Fruit fly (Drosophila melanogaster) whole organism, embryonic: ENCODE measurements around the gene Indy.

Experiments used
- Asciz ChIP-seq: fragments of 200-800 bp; sonication (Bioruptor generic); optimal IDR thresholded peaks from 2 replicates; lab custom pipeline; 2017; ENCODE audit warnings: missing biosample characterization, mild to moderate bottlenecking, missing genetic modification characterization, missing genetic modification reagents
- Bgb ChIP-seq: fragments of 200-800 bp; sonication (Bioruptor generic); IDR thresholded peaks from 2 replicates; pipeline ENCODE4 v1.3.6; 2022; ENCODE audit warnings: missing biosample characterization, missing genetic modification characterization; ENCODE audit not compliant: partially characterized antibody
- Blimp-1 ChIP-seq: fragments of 200-800 bp; sonication (Bioruptor generic); optimal IDR thresholded peaks from 3 replicates; lab custom pipeline; 2018; ENCODE audit warnings: missing biosample characterization, missing genetic modification characterization, mild to moderate bottlenecking, moderate library complexity, missing genetic modification reagents
- CG10274 ChIP-seq: fragments of 200-800 bp; sonication (Bioruptor generic); optimal IDR thresholded peaks from 3 replicates; lab custom pipeline; 2017; ENCODE audit warnings: missing biosample characterization, mild to moderate bottlenecking, missing genetic modification characterization
- CG12104 ChIP-seq: fragments of 200-800 bp; sonication (Bioruptor generic); optimal IDR thresholded peaks from 3 replicates; lab custom pipeline; 2016; ENCODE audit warnings: missing biosample characterization, missing genetic modification characterization
- CG12659 ChIP-seq: fragments of 200-800 bp; sonication (Bioruptor generic); optimal IDR thresholded peaks from 3 replicates; lab custom pipeline; 2017; ENCODE audit warnings: mild to moderate bottlenecking, missing biosample characterization, missing genetic modification reagents, missing genetic modification characterization
- CG15696 ChIP-seq: fragments of 200-800 bp; sonication (Bioruptor generic); optimal IDR thresholded peaks from 2 replicates; lab custom pipeline; 2019; ENCODE audit warnings: missing biosample characterization, mild to moderate bottlenecking, missing genetic modification characterization, moderate library complexity
- CG2120 ChIP-seq: fragments of 200-800 bp; sonication (Bioruptor generic); optimal IDR thresholded peaks from 3 replicates; lab custom pipeline; 2016; ENCODE audit warnings: missing biosample characterization, missing genetic modification characterization
- CG2678 ChIP-seq: fragments of 200-800 bp; sonication (Bioruptor generic); optimal IDR thresholded peaks from 3 replicates; lab custom pipeline; 2019; ENCODE audit warnings: missing biosample characterization, mild to moderate bottlenecking, missing genetic modification characterization, moderate library complexity
- CG31365 ChIP-seq: fragments of 200-800 bp; sonication (Bioruptor generic); optimal IDR thresholded peaks from 2 replicates; lab custom pipeline; 2018; ENCODE audit warnings: missing biosample characterization, mild to moderate bottlenecking, missing genetic modification characterization
- CG3847 ChIP-seq: fragments of 200-800 bp; sonication (Bioruptor generic); IDR thresholded peaks from 2 replicates; pipeline ENCODE4 v1.3.6; 2022; ENCODE audit warnings: missing biosample characterization, missing genetic modification characterization
- CG7745 ChIP-seq: fragments of 200-800 bp; sonication (Bioruptor generic); optimal IDR thresholded peaks from 2 replicates; lab custom pipeline; 2018; ENCODE audit warnings: missing biosample characterization, mild to moderate bottlenecking, missing genetic modification characterization, moderate library complexity
- CG7786 ChIP-seq: fragments of 200-800 bp; sonication (Bioruptor generic); optimal IDR thresholded peaks from 2 replicates; lab custom pipeline; 2016; ENCODE audit warnings: missing biosample characterization, missing genetic modification characterization
- CG9609 ChIP-seq: fragments of 200-800 bp; sonication (Bioruptor generic); optimal IDR thresholded peaks from 3 replicates; lab custom pipeline; 2016; ENCODE audit warnings: missing biosample characterization, missing genetic modification characterization
- CG9817 ChIP-seq: fragments of 200-800 bp; sonication (Bioruptor generic); optimal IDR thresholded peaks from 2 replicates; lab custom pipeline; 2018; ENCODE audit warnings: missing biosample characterization, mild to moderate bottlenecking, missing genetic modification characterization, moderate library complexity
- Dad ChIP-seq: fragments of 200-800 bp; sonication (Bioruptor generic); optimal IDR thresholded peaks from 3 replicates; lab custom pipeline; 2016; ENCODE audit warnings: missing biosample characterization, missing genetic modification characterization
- Dfd ChIP-seq, 2 experiments: fragments of >200 bp; optimal IDR thresholded peaks; 2 replicates each; lab custom pipeline; 2017; ENCODE audit warnings: missing biosample characterization in 2 of 2, missing genetic modification characterization in 2 of 2
- H2.0 ChIP-seq: fragments of 200-800 bp; sonication (Bioruptor generic); IDR thresholded peaks from 2 replicates; pipeline ENCODE4 v1.3.6; 2022; ENCODE audit warnings: missing biosample characterization, missing genetic modification characterization
- HmgD ChIP-seq: fragments of 200-800 bp; sonication (Bioruptor generic); optimal IDR thresholded peaks from 3 replicates; lab custom pipeline; 2016; ENCODE audit warnings: missing biosample characterization, missing genetic modification characterization
- Lhr ChIP-seq: fragments of 200-800 bp; sonication (Bioruptor generic); optimal IDR thresholded peaks from 3 replicates; lab custom pipeline; 2017; ENCODE audit warnings: mild to moderate bottlenecking, missing biosample characterization, missing genetic modification reagents, missing genetic modification characterization
- Myb ChIP-seq: fragments of 200-800 bp; sonication (Bioruptor generic); optimal IDR thresholded peaks from 2 replicates; lab custom pipeline; 2016; ENCODE audit warnings: missing biosample characterization, missing genetic modification characterization
- NC2α ChIP-seq: fragments of 200-800 bp; sonication (Bioruptor generic); optimal IDR thresholded peaks from 2 replicates; lab custom pipeline; 2016; ENCODE audit warnings: missing biosample characterization, missing genetic modification characterization
- Neu2 ChIP-seq: fragments of 200-800 bp; sonication (Bioruptor generic); optimal IDR thresholded peaks from 3 replicates; lab custom pipeline; 2016; ENCODE audit warnings: missing biosample characterization, missing genetic modification characterization, borderline replicate concordance
- Opbp ChIP-seq: fragments of 200-800 bp; sonication (Bioruptor generic); IDR thresholded peaks from 3 replicates; pipeline ENCODE4 v1.3.6; 2022; ENCODE audit warnings: missing biosample characterization, missing genetic modification characterization; ENCODE audit not compliant: partially characterized antibody
- Rfx ChIP-seq: fragments of 200-800 bp; sonication (Bioruptor generic); IDR thresholded peaks from 2 replicates; pipeline ENCODE4 v1.3.6; 2022; ENCODE audit warnings: missing biosample characterization, missing genetic modification characterization
- Sox100B ChIP-seq: fragments of 200-800 bp; sonication (Bioruptor generic); optimal IDR thresholded peaks from 3 replicates; lab custom pipeline; 2018; ENCODE audit warnings: missing biosample characterization, mild to moderate bottlenecking, missing genetic modification characterization
- Xrp1 ChIP-seq: fragments of 200-800 bp; sonication (Bioruptor generic); IDR thresholded peaks from 2 replicates; pipeline ENCODE4 v1.3.6; 2022; ENCODE audit warnings: missing biosample characterization, missing genetic modification characterization
- az2 ChIP-seq: fragments of 200-800 bp; sonication (Bioruptor generic); optimal IDR thresholded peaks from 3 replicates; lab custom pipeline; 2016; ENCODE audit warnings: missing biosample characterization, missing genetic modification characterization
- bowl ChIP-seq: fragments of 200-800 bp; sonication (Bioruptor generic); IDR thresholded peaks from 2 replicates; pipeline ENCODE4 v1.3.6; 2022; ENCODE audit warnings: missing biosample characterization, missing genetic modification characterization
- corto ChIP-seq: fragments of 200-800 bp; sonication (Bioruptor generic); optimal IDR thresholded peaks from 2 replicates; lab custom pipeline; 2016; ENCODE audit warnings: missing biosample characterization, mild to moderate bottlenecking, missing genetic modification characterization, moderate library complexity
- crp ChIP-seq, 2 experiments: fragments of 200-800 bp; sonication (Bioruptor generic); optimal IDR thresholded peaks; 2 replicates in 1 of 2; 3 replicates in 1 of 2; lab custom pipeline; 2017; ENCODE audit warnings: missing biosample characterization in 2 of 2, missing genetic modification characterization in 2 of 2, mild to moderate bottlenecking in 1 of 2, moderate library complexity in 1 of 2
- dm ChIP-seq: fragments of 200-800 bp; sonication (Bioruptor generic); optimal IDR thresholded peaks from 3 replicates; lab custom pipeline; 2016; ENCODE audit warnings: missing biosample characterization, missing genetic modification characterization
- fd64A ChIP-seq: fragments of 200-800 bp; sonication (Bioruptor generic); optimal IDR thresholded peaks from 3 replicates; lab custom pipeline; 2018; ENCODE audit warnings: missing biosample characterization, mild to moderate bottlenecking, missing genetic modification characterization
- gsb-n ChIP-seq: fragments of 200-800 bp; sonication (Bioruptor generic); optimal IDR thresholded peaks from 3 replicates; lab custom pipeline; 2018; ENCODE audit warnings: missing biosample characterization, mild to moderate bottlenecking, missing genetic modification characterization
- gt ChIP-seq: fragments of 200-800 bp; sonication (Bioruptor generic); IDR thresholded peaks from 2 replicates; pipeline ENCODE4 v1.3.6; 2022; ENCODE audit warnings: missing biosample characterization, missing genetic modification characterization
- hbn ChIP-seq: fragments of 200-800 bp; sonication (Bioruptor generic); IDR thresholded peaks from 2 replicates; pipeline ENCODE4 v1.3.6; 2022; ENCODE audit warnings: missing biosample characterization, missing genetic modification characterization; ENCODE audit not compliant: partially characterized antibody
- jing ChIP-seq: fragments of 200-800 bp; sonication (Bioruptor generic); optimal IDR thresholded peaks from 2 replicates; lab custom pipeline; 2018; ENCODE audit warnings: missing biosample characterization, mild to moderate bottlenecking, missing genetic modification characterization
- kni ChIP-seq: fragments of 200-800 bp; sonication (Bioruptor generic); optimal IDR thresholded peaks from 3 replicates; lab custom pipeline; 2017; ENCODE audit warnings: mild to moderate bottlenecking, missing biosample characterization, missing genetic modification reagents, missing genetic modification characterization
- knrl ChIP-seq: fragments of 200-800 bp; sonication (Bioruptor generic); IDR thresholded peaks from 3 replicates; pipeline ENCODE4 v1.3.6; 2022; ENCODE audit warnings: missing biosample characterization, missing genetic modification characterization; ENCODE audit not compliant: partially characterized antibody
- mam ChIP-seq: fragments of 200-800 bp; sonication (Bioruptor generic); optimal IDR thresholded peaks from 3 replicates; lab custom pipeline; 2016; ENCODE audit warnings: missing biosample characterization, missing genetic modification characterization
- odd ChIP-seq: fragments of 200-800 bp; sonication (Bioruptor generic); optimal IDR thresholded peaks from 2 replicates; lab custom pipeline; 2017; ENCODE audit warnings: missing biosample characterization, mild to moderate bottlenecking, missing genetic modification characterization
- pan ChIP-seq, 4 experiments: fragments of >200 bp in 3 of 4; fragments of 200-800 bp in 1 of 4; sonication (Bioruptor generic) in 1 of 4; optimal IDR thresholded peaks in 3 of 4; IDR thresholded peaks in 1 of 4; 2 replicates each; pipeline versions ENCODE4 v1.3.6 to Lab custom; 2017 to 2022; ENCODE audit warnings: missing biosample characterization in 2 of 4, missing genetic modification characterization in 2 of 4, mixed read lengths in 1 of 4
- pfk ChIP-seq: fragments of 200-800 bp; sonication (Bioruptor generic); optimal IDR thresholded peaks from 2 replicates; lab custom pipeline; 2018; ENCODE audit warnings: missing biosample characterization, mild to moderate bottlenecking, missing genetic modification characterization, moderate library complexity
- prd ChIP-seq, 3 experiments: fragments of >200 bp in 2 of 3; fragments of 200-800 bp in 1 of 3; sonication (Bioruptor generic) in 1 of 3; optimal IDR thresholded peaks in 2 of 3; IDR thresholded peaks in 1 of 3; 2 replicates in 2 of 3; 3 replicates in 1 of 3; pipeline versions ENCODE4 v1.3.6 to Lab custom; 2017 to 2022; ENCODE audit warnings: missing biosample characterization in 1 of 3, missing genetic modification characterization in 1 of 3
- slou ChIP-seq: fragments of 200-800 bp; sonication (Bioruptor generic); optimal IDR thresholded peaks from 3 replicates; lab custom pipeline; 2016; ENCODE audit warnings: missing biosample characterization, missing genetic modification characterization
- sna ChIP-seq: fragments of 200-800 bp; sonication (Bioruptor generic); IDR thresholded peaks from 2 replicates; pipeline ENCODE4 v1.3.6; 2022; ENCODE audit warnings: missing biosample characterization, missing genetic modification characterization; ENCODE audit not compliant: partially characterized antibody
- trh ChIP-seq: fragments of 200-800 bp; sonication (Bioruptor generic); optimal IDR thresholded peaks from 2 replicates; lab custom pipeline; 2016; ENCODE audit warnings: missing biosample characterization, missing genetic modification characterization
- zfh2 ChIP-seq: fragments of 200-800 bp; sonication (Bioruptor generic); optimal IDR thresholded peaks from 2 replicates; lab custom pipeline; 2016; ENCODE audit warnings: missing biosample characterization, missing genetic modification characterization

Indy gene

dm6 chr3L:18795056-18795841, 50.8 kb downstream of the Indy start (continued):
- TF ChIP-seq CG10274 (GFP tag; lab: Kevin White, UChicago), result no peak
- no peak for TF ChIP-seq pfk (GFP tag; lab: Kevin White, UChicago)
- TF ChIP-seq CG2678, result peak; percentile 58
- TF ChIP-seq NC2α (GFP tag; lab: Kevin White, UChicago), result no peak
- TF ChIP-seq Xrp1, result no peak
- TF ChIP-seq Rfx, result no peak
- TF ChIP-seq sna (GFP tag; lab: Robert Waterston, UW), result no peak
- TF ChIP-seq Dfd (GFP tag; optimal IDR thresholded peaks at IDR 0.05; lab: Kevin White, UChicago), result no peak
- TF ChIP-seq dm (GFP tag; lab: Kevin White, UChicago), result no peak
- TF ChIP-seq HmgD, result no peak
- no peak for TF ChIP-seq gt (GFP tag; lab: Robert Waterston, UW)
- peak; percentile 72 for TF ChIP-seq Sox100B (GFP tag; lab: Kevin White, UChicago)
- TF ChIP-seq Lhr, result no peak
- TF ChIP-seq H2.0, result no peak
- no peak for TF ChIP-seq prd (optimal IDR thresholded peaks at IDR 0.05; lab: Kevin White, UChicago)
- TF ChIP-seq prd (GFP tag; IDR thresholded peaks at IDR 0.05; lab: Robert Waterston, UW), result no peak
- no peak for TF ChIP-seq fd64A (GFP tag; lab: Kevin White, UChicago)
- no peak for TF ChIP-seq jing
- TF ChIP-seq az2 (GFP tag; lab: Kevin White, UChicago), result peak; percentile 11
- no peak for TF ChIP-seq gsb-n (tag; lab: Kevin White, UChicago)
- TF ChIP-seq CG7745, result no peak
- TF ChIP-seq CG7786 (GFP tag; lab: Kevin White, UChicago), result no peak
- no peak for TF ChIP-seq Blimp-1
- no peak for TF ChIP-seq CG12104 (GFP tag; lab: Kevin White, UChicago)
- TF ChIP-seq CG2120, result no peak
- TF ChIP-seq bowl (GFP tag; lab: Robert Waterston, UW), result no peak
- no peak for TF ChIP-seq knrl (GFP tag; lab: Robert Waterston, UW)
- no peak for TF ChIP-seq odd (GFP tag; lab: Kevin White, UChicago)
- no peak for TF ChIP-seq kni (GFP tag; lab: Kevin White, UChicago)
- TF ChIP-seq Opbp (GFP tag; lab: Robert Waterston, UW), result no peak
- no peak for TF ChIP-seq Neu2 (GFP tag; lab: Kevin White, UChicago)
- TF ChIP-seq pan (optimal IDR thresholded peaks at IDR 0.05; lab: Kevin White, UChicago), result no peak
- TF ChIP-seq pan (GFP tag; optimal IDR thresholded peaks at IDR 0.05 in 1 of 2, IDR thresholded peaks at IDR 0.05 in 1 of 2), result no peak
- no peak for TF ChIP-seq Dad (GFP tag; lab: Kevin White, UChicago)
- peak; percentile 10 for TF ChIP-seq CG12659 (GFP tag; lab: Kevin White, UChicago)
- no peak for TF ChIP-seq CG15696
- TF ChIP-seq crp (GFP tag; optimal IDR thresholded peaks at IDR 0.05; lab: Kevin White, UChicago), result no peak
- no peak for TF ChIP-seq zfh2 (GFP tag; lab: Kevin White, UChicago)
- no peak for TF ChIP-seq hbn (GFP tag; lab: Robert Waterston, UW)
- TF ChIP-seq CG3847 (GFP tag; lab: Robert Waterston, UW), result no peak
- no peak for TF ChIP-seq corto (GFP tag; lab: Kevin White, UChicago)
- no peak for TF ChIP-seq slou
- TF ChIP-seq Asciz (GFP tag; lab: Kevin White, UChicago), result peak; percentile 52
- TF ChIP-seq CG9609 (GFP tag; lab: Kevin White, UChicago), result no peak
- no peak for TF ChIP-seq Myb
- no peak for TF ChIP-seq trh
- TF ChIP-seq CG9817 (tag; lab: Kevin White, UChicago), result no peak
- TF ChIP-seq mam (GFP tag; lab: Kevin White, UChicago), result no peak
- TF ChIP-seq Bgb (GFP tag; lab: Robert Waterston, UW), result no peak
- TF ChIP-seq CG31365 (tag; lab: Kevin White, UChicago), result no peak
